Worm (Caenorhabditis elegans): ENCODE data around the gene srx-84.

srx-84 gene

DNA sequence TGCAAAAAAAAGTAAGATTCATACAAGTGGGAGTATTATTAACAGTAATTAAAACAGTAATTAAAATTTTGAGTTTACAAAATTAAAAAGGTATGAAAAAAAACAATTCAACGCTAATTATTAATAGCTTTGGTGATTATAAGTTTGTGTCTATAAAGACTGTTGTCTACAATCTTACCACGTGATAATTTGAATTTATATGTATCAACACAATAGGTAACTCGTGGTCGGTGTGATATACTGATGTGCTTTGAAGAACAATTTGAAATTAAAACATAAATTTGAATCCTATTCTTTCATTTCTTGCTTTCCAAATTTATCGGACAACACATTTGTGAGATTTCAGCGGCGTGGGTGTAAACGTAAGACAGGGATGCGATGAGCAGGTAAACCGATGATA lies 28.9 kb downstream of the srx-84 start:
- TF ChIP-seq sox-4 (tag; optimal IDR thresholded peaks at IDR 0.05) (no peak), F13H6.1 (tag; optimal IDR thresholded peaks at IDR 0.05) (no peak), C08G9.2 (tag; optimal IDR thresholded peaks at IDR 0.05) (no peak), nhr-11 (tag; optimal IDR thresholded peaks at IDR 0.05) (no peak), ceh-34 (tag; optimal IDR thresholded peaks at IDR 0.05) (no peak), ttx-3 (tag; optimal IDR thresholded peaks at IDR 0.05) (no peak), elt-2 (tag; optimal IDR thresholded peaks at IDR 0.05) (no peak), nfya-1 (tag; optimal IDR thresholded peaks at IDR 0.05) (no peak), ceh-30 (tag; optimal IDR thresholded peaks at IDR 0.05) (no peak), ceh-2 (tag; optimal IDR thresholded peaks at IDR 0.05) (no peak)

DNA sequence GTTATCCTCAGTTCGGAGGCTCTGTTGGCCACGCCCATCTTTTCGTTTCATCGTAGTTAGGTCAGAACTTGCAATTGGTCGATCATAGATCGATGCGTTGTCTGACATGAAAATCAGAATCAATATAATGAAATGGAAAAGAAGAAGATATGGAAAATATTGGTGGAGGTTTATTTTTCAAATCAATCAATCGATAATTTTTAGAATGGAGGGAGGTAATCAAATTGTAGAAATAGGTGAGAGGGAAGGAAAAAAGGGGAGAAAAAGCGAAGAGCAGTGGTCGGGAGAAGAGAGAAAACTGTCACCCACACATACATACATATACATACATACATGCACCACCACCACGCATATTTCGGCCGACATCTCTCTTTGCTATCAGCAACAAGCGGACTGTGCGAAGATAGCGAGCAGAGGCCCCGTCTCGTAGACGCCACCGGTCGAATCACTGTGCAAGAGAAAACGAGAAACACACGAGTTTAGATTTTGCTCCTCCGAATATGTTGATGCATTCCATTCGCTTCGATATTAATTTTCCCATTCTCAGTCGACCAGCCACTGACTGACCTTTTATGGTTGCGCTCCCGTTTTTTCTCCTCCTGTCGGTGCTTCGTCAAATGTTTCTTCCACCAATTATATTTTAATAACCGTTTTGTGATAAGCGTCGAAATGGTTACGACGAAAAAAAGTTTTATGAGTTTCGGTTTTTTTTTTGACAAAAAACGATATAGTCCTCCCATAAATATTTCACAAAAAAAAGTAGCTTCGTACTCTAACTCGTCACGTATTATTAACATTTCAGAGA lies 30.5 kb downstream of the srx-84 start, which contains the start of gene F35B12.10:
F35B12.10 (minus strand) TSS at position 51 of the 805 bp plus-strand sequence.
- peak; percentile 69 for TF ChIP-seq elt-2 (tag; optimal IDR thresholded peaks at IDR 0.05)
- no peak for TF ChIP-seq ceh-24 (tag; optimal IDR thresholded peaks at IDR 0.05)

DNA sequence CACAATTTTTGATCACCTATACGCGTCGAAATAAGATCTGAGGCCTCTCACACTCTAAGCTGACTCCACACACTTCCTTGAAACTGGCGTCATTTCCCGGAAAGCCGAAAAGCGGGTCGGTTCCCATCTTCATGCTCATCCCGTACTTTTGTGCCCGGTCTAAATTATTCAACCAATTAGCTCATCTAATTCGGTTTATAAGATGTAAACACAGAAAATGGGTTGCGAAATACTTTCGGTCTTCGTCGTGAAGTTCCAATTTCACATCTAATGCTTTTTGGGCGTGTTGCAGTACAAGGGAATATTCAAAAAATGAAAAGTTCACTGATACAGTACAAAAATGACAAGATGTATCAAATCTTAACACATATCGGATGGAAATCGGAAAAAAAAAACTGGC lies 32.2 kb downstream of the srx-84 start:
- TF ChIP-seq pros-1 (tag; optimal IDR thresholded peaks at IDR 0.05) (no peak), unc-86 (tag; optimal IDR thresholded peaks at IDR 0.05) (no peak), T23F11.4 (GFP tag; optimal IDR thresholded peaks at IDR 0.05) (no peak), che-1 (tag; optimal IDR thresholded peaks at IDR 0.05) (no peak), ref-2 (tag; optimal IDR thresholded peaks at IDR 0.05) (no peak), ceh-34 (tag; optimal IDR thresholded peaks at IDR 0.05) (no peak), K02D7.2 (tag; optimal IDR thresholded peaks at IDR 0.05) (no peak), F13H6.1 (tag; optimal IDR thresholded peaks at IDR 0.05) (no peak), rnt-1 (tag; optimal IDR thresholded peaks at IDR 0.05) (no peak)

DNA sequence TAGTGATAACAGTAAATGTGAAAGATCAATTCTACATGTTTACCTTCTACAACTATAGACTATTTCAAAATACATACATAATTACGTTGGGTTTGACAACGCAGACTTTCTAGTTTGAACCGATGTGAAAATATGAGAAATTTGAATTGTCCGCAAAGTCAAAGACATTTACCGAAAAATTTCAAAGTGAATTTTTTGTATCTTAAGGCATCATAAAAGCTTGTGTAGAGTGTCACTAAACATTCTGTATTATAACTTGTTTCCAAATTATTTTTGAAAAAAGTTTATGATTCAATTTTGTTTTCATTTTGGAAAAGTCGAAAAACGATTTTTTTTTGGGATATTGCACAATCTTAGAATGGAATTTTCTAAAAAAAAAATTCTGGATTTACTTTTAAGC lies 36.7 kb downstream of the srx-84 start:
- no peak for TF ChIP-seq ama-1 (optimal IDR thresholded peaks at IDR 0.05)
- no peak for TF ChIP-seq F13H6.1 (tag; optimal IDR thresholded peaks at IDR 0.05)
- TF ChIP-seq sox-2 (GFP tag; IDR thresholded peaks at IDR 0.05), result no peak
- no peak for TF ChIP-seq hlh-8 (tag; optimal IDR thresholded peaks at IDR 0.05)
- TF ChIP-seq ceh-18 (tag; optimal IDR thresholded peaks at IDR 0.05), result no peak
- no peak for TF ChIP-seq sdc-2 (tag; optimal IDR thresholded peaks at IDR 0.05)
- no peak for TF ChIP-seq gmeb-2 (tag; optimal IDR thresholded peaks at IDR 0.05)
- no peak for TF ChIP-seq ceh-6 (GFP tag; optimal IDR thresholded peaks at IDR 0.05)
- no peak for TF ChIP-seq C38D4.7 (GFP tag; optimal IDR thresholded peaks at IDR 0.05)
- TF ChIP-seq pha-2 (tag; optimal IDR thresholded peaks at IDR 0.05), result no peak
- no peak for TF ChIP-seq unc-42 (tag; optimal IDR thresholded peaks at IDR 0.05)

- TF ChIP-seq pqm-1 (tag; optimal IDR thresholded peaks at IDR 0.05) (no peak), tbx-7 (tag; optimal IDR thresholded peaks at IDR 0.05) (no peak), ceh-9 (tag; optimal IDR thresholded peaks at IDR 0.05) (no peak), fax-1 (tag; optimal IDR thresholded peaks at IDR 0.05) (no peak), rnt-1 (tag; optimal IDR thresholded peaks at IDR 0.05) (no peak), ceh-48 (tag; optimal IDR thresholded peaks at IDR 0.05) (no peak), ceh-24 (tag; optimal IDR thresholded peaks at IDR 0.05) (no peak), unc-86 (tag; optimal IDR thresholded peaks at IDR 0.05) (no peak), nhr-11 (tag; optimal IDR thresholded peaks at IDR 0.05) (no peak), unc-55 (GFP tag; optimal IDR thresholded peaks at IDR 0.05) (no peak), sox-4 (tag; optimal IDR thresholded peaks at IDR 0.05) (no peak), ceh-2 (tag; optimal IDR thresholded peaks at IDR 0.05) (no peak), ceh-6 (GFP tag; optimal IDR thresholded peaks at IDR 0.05) (no peak), hlh-6 (tag; optimal IDR thresholded peaks at IDR 0.05) (no peak), mec-3 (tag; optimal IDR thresholded peaks at IDR 0.05; ENCODE audit: borderline replicate concordance) (no peak), nhr-232 (tag; optimal IDR thresholded peaks at IDR 0.05) (no peak), hlh-8 (tag; optimal IDR thresholded peaks at IDR 0.05) (no peak)
These were observed 38.3 kb downstream of the srx-84 start, which contains the start of gene sipa-1 for ce11 chrV:11637191-11637590. Gene sipa-1, minus strand, starts transcription at chrV:11637291.
